Worm (Caenorhabditis elegans): ENCODE measurements around the gene C01G10.14.

- no peak for TF ChIP-seq ztf-29 (GFP tag; IDR thresholded peaks at IDR 0.05)
- no peak for TF ChIP-seq ztf-23 (GFP tag; IDR thresholded peaks at IDR 0.05)
- TF ChIP-seq ref-1 (GFP tag; conservative IDR thresholded peaks at IDR 0.05): no peak
- no peak for TF ChIP-seq med-1 (GFP tag; optimal IDR thresholded peaks at IDR 0.05; ENCODE audit: insufficient read depth)
- no peak for TF ChIP-seq T22C8.4 (GFP tag; IDR thresholded peaks at IDR 0.05)
- TF ChIP-seq cog-1 (tag; optimal IDR thresholded peaks at IDR 0.05): no peak
- no peak for TF ChIP-seq flt-1 (GFP tag; IDR thresholded peaks at IDR 0.05)
Measured at ce11 chrV:15060595-15060994, 45.1 kb downstream of the C01G10.14 start.
